Worm (Caenorhabditis elegans): ENCODE data around the gene F25E5.16.

DNA sequence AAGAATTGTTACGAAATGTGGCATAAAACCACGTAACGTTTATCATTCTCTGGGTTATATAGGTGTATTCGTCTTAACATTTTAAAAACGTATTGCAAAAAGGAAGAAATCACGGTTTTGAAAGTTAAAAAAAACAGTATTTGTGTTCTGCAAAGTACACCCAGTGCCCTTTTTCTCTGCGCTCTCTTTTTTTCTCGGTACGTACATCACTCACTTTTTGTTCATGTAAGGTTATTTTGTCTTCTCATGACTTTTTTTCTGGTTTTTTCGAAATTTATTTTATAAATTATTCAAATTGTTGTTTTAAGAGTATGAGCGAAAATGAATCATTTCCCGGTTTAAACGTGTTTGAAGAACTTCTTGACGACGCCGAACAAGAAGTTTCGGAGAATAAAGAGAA is 8.9 kb downstream of the F25E5.16 start, which contains the start of gene F25E5.5:
- TF ChIP-seq zip-5 (tag; optimal IDR thresholded peaks at IDR 0.05) (no peak), ceh-19 (GFP tag; optimal IDR thresholded peaks at IDR 0.05) (no peak), ets-4 (tag; optimal IDR thresholded peaks at IDR 0.05) (no peak), dmd-4 (tag; optimal IDR thresholded peaks at IDR 0.05; ENCODE audit: borderline replicate concordance) (no peak)
